Worm (Caenorhabditis elegans): ENCODE results near the gene F54D5.24.

Gene F54D5.24

ce11 chrII:11533716-11534115 is 22.0 kb upstream of the F54D5.24 start, which contains the start of gene mdt-8:
Gene mdt-8 (minus strand): TSS chrII:11533816.
- TF ChIP-seq elt-3 (tag; optimal IDR thresholded peaks at IDR 0.05), result no peak
- TF ChIP-seq nhr-77 (tag; optimal IDR thresholded peaks at IDR 0.05), result no peak
- no peak for TF ChIP-seq unc-39 (tag; optimal IDR thresholded peaks at IDR 0.05)
- TF ChIP-seq nhr-28 (tag; optimal IDR thresholded peaks at IDR 0.05), result no peak
- no peak for TF ChIP-seq fkh-10 (GFP tag; optimal IDR thresholded peaks at IDR 0.05)
- no peak for TF ChIP-seq hmg-11 (tag; optimal IDR thresholded peaks at IDR 0.05)
- no peak for TF ChIP-seq ceh-9 (tag; optimal IDR thresholded peaks at IDR 0.05)
- TF ChIP-seq mml-1 (tag; optimal IDR thresholded peaks at IDR 0.05), result no peak
- TF ChIP-seq elt-1 (tag; optimal IDR thresholded peaks at IDR 0.05), result no peak
- no peak for TF ChIP-seq elt-2 (tag; optimal IDR thresholded peaks at IDR 0.05)
- no peak for TF ChIP-seq tbx-2 (tag; optimal IDR thresholded peaks at IDR 0.05)

ce11 chrII:11534429-11535099 is 21.2 kb upstream of the F54D5.24 start, which contains the start of gene Y62F5A.12:
Gene Y62F5A.12 (minus strand): TSS chrII:11534479.
- TF ChIP-seq fkh-10 (GFP tag; optimal IDR thresholded peaks at IDR 0.05) (peak; percentile 18), ceh-28 (tag; optimal IDR thresholded peaks at IDR 0.05) (peak; percentile 72), ceh-82 (tag; optimal IDR thresholded peaks at IDR 0.05) (peak; percentile 67), nhr-43 (tag; optimal IDR thresholded peaks at IDR 0.05; ENCODE audit: poor library complexity, severe bottlenecking) (peak; percentile 67), lsy-12 (tag; optimal IDR thresholded peaks at IDR 0.05) (peak; percentile 81), jun-1 (tag; optimal IDR thresholded peaks at IDR 0.05) (peak; percentile 77), pha-4 (tag; optimal IDR thresholded peaks at IDR 0.05) (peak; percentile 67), elt-2 (tag; optimal IDR thresholded peaks at IDR 0.05) (peak; percentile 40), lin-39 (tag; optimal IDR thresholded peaks at IDR 0.05) (peak; percentile 36), ztf-4 (tag; optimal IDR thresholded peaks at IDR 0.05) (peak; percentile 18), lin-15B (tag; optimal IDR thresholded peaks at IDR 0.05) (peak; percentile 81), nhr-11 (tag; optimal IDR thresholded peaks at IDR 0.05) (peak; percentile 2), hmg-11 (tag; optimal IDR thresholded peaks at IDR 0.05) (peak; percentile 18), snpc-4 (tag; optimal IDR thresholded peaks at IDR 0.05) (peak; percentile 76), R02D3.7 (tag; optimal IDR thresholded peaks at IDR 0.05) (peak; percentile 57), nfya-1 (tag; optimal IDR thresholded peaks at IDR 0.05; ENCODE audit: insufficient read depth) (peak; percentile 54), nhr-25 (tag; optimal IDR thresholded peaks at IDR 0.05) (peak; percentile 46), tbx-2 (tag; optimal IDR thresholded peaks at IDR 0.05) (peak; percentile 47), nhr-23 (tag; optimal IDR thresholded peaks at IDR 0.05) (peak; percentile 64)

- TF ChIP-seq fkh-2 (tag; optimal IDR thresholded peaks at IDR 0.05), result no peak
- no peak for TF ChIP-seq elt-1 (tag; optimal IDR thresholded peaks at IDR 0.05)
- no peak for TF ChIP-seq mdl-1 (tag; optimal IDR thresholded peaks at IDR 0.05)
- TF ChIP-seq lin-15B (tag; optimal IDR thresholded peaks at IDR 0.05), result no peak
- TF ChIP-seq nhr-67 (tag; optimal IDR thresholded peaks at IDR 0.05), result no peak
- TF ChIP-seq unc-62 (GFP tag; optimal IDR thresholded peaks at IDR 0.05), result no peak
- no peak for TF ChIP-seq eor-1 (tag; optimal IDR thresholded peaks at IDR 0.05)
Observed at ce11 chrII:11535429-11535828, 20.3 kb upstream of the F54D5.24 start.

- TF ChIP-seq nhr-12 (tag; optimal IDR thresholded peaks at IDR 0.05), result no peak
- no peak for TF ChIP-seq ceh-28 (tag; optimal IDR thresholded peaks at IDR 0.05)
- no peak for TF ChIP-seq nhr-237 (tag; optimal IDR thresholded peaks at IDR 0.05)
- no peak for TF ChIP-seq aly-2 (tag; optimal IDR thresholded peaks at IDR 0.05)
- TF ChIP-seq nhr-25 (tag; optimal IDR thresholded peaks at IDR 0.05), result no peak
- TF ChIP-seq nhr-23 (tag; optimal IDR thresholded peaks at IDR 0.05), result no peak
- TF ChIP-seq fos-1 (tag; optimal IDR thresholded peaks at IDR 0.05), result no peak
- TF ChIP-seq nhr-76 (tag; optimal IDR thresholded peaks at IDR 0.05), result no peak
- TF ChIP-seq nhr-67 (tag; optimal IDR thresholded peaks at IDR 0.05), result no peak
- no peak for TF ChIP-seq tbx-2 (tag; optimal IDR thresholded peaks at IDR 0.05)
- TF ChIP-seq sea-2 (GFP tag; optimal IDR thresholded peaks at IDR 0.05), result no peak
- no peak for TF ChIP-seq skn-1 (tag; optimal IDR thresholded peaks at IDR 0.05)
- no peak for TF ChIP-seq daf-12 (tag; optimal IDR thresholded peaks at IDR 0.05)
- TF ChIP-seq egl-27 (tag; optimal IDR thresholded peaks at IDR 0.05), result no peak
- no peak for TF ChIP-seq pha-4 (tag; optimal IDR thresholded peaks at IDR 0.05)
- no peak for TF ChIP-seq nhr-77 (tag; optimal IDR thresholded peaks at IDR 0.05)
- TF ChIP-seq nhr-28 (tag; optimal IDR thresholded peaks at IDR 0.05), result no peak
- no peak for TF ChIP-seq pqm-1 (tag; optimal IDR thresholded peaks at IDR 0.05)
- no peak for TF ChIP-seq egl-5 (tag; optimal IDR thresholded peaks at IDR 0.05)
- TF ChIP-seq elt-3 (tag; optimal IDR thresholded peaks at IDR 0.05), result no peak
Observed at ce11 chrII:11535924-11536323, 19.8 kb upstream of the F54D5.24 start.
